Fruit fly (Drosophila melanogaster): ENCODE data around the gene Osi19.

- no peak for TF ChIP-seq psq (GFP tag; optimal IDR thresholded peaks at IDR 0.05)
- TF ChIP-seq Abd-B (GFP tag; optimal IDR thresholded peaks at IDR 0.05), result no peak
- TF ChIP-seq GATAd (GFP tag; optimal IDR thresholded peaks at IDR 0.05), result no peak
- TF ChIP-seq N (GFP tag; optimal IDR thresholded peaks at IDR 0.05), result peak; percentile 51
- no peak for TF ChIP-seq dmrt93B (GFP tag; optimal IDR thresholded peaks at IDR 0.05)
These were observed 47.7 kb downstream of the Osi19 start, which contains the start of gene gzl for dm6 chr3R:6382733-6383465.

Data from whole organism, wandering third instar larva.